Fruit fly (Drosophila melanogaster) whole organism, prepupa: Measurements from ENCODE around the gene tai.
A peak's percentile ranks its signal among the peaks of the same experiment; 100 is the strongest.

ENCODE experiments used
- CG10669 ChIP-seq: fragments of 200-800 bp; sonication (Bioruptor generic); optimal IDR thresholded peaks from 3 replicates; lab custom pipeline; 2018; ENCODE audit warnings: missing biosample characterization, mild to moderate bottlenecking, missing genetic modification characterization, moderate library complexity
- CG11294 ChIP-seq: fragments of 200-800 bp; sonication (Bioruptor generic); IDR thresholded peaks from 2 replicates; pipeline ENCODE4 v1.3.6; 2022; ENCODE audit warnings: missing biosample characterization, missing genetic modification characterization
- CG11762 ChIP-seq: fragments of 200-800 bp; sonication (Bioruptor generic); optimal IDR thresholded peaks from 3 replicates; lab custom pipeline; 2016; ENCODE audit warnings: missing biosample characterization, missing genetic modification characterization; ENCODE audit not compliant: insufficient read depth
- CG11902 ChIP-seq: fragments of 200-800 bp; sonication (Bioruptor generic); optimal IDR thresholded peaks from 3 replicates; lab custom pipeline; 2016; ENCODE audit warnings: missing biosample characterization, missing genetic modification characterization
- CG15336 ChIP-seq: fragments of 200-800 bp; sonication (Bioruptor generic); IDR thresholded peaks from 2 replicates; pipeline ENCODE4 v1.3.6; 2022; ENCODE audit warnings: missing biosample characterization, missing genetic modification characterization
- CG1621 ChIP-seq: fragments of 200-800 bp; sonication (Bioruptor generic); optimal IDR thresholded peaks from 3 replicates; lab custom pipeline; 2018; ENCODE audit warnings: missing biosample characterization, mild to moderate bottlenecking, missing genetic modification characterization
- CG16779 ChIP-seq: fragments of 200-800 bp; sonication (Bioruptor generic); optimal IDR thresholded peaks from 3 replicates; lab custom pipeline; 2017; ENCODE audit warnings: missing biosample characterization, mild to moderate bottlenecking, missing genetic modification characterization
- CG3032 ChIP-seq: fragments of 200-800 bp; optimal IDR thresholded peaks from 2 replicates; lab custom pipeline; 2019; ENCODE audit warnings: missing biosample characterization, mild to moderate bottlenecking, missing genetic modification characterization, moderate library complexity
- CG31627 ChIP-seq: fragments of 200-800 bp; sonication (Bioruptor generic); optimal IDR thresholded peaks from 3 replicates; lab custom pipeline; 2016; ENCODE audit warnings: missing biosample characterization, missing genetic modification characterization
- CG32006 ChIP-seq: fragments of 200-800 bp; sonication (Bioruptor generic); optimal IDR thresholded peaks from 3 replicates; lab custom pipeline; 2017; ENCODE audit warnings: missing biosample characterization, mild to moderate bottlenecking, missing genetic modification characterization
- CG34406 ChIP-seq: fragments of 200-800 bp; sonication (Bioruptor generic); optimal IDR thresholded peaks from 3 replicates; lab custom pipeline; 2016; ENCODE audit warnings: missing biosample characterization, missing genetic modification characterization
- CG3919 ChIP-seq: fragments of 200-800 bp; sonication (Bioruptor generic); optimal IDR thresholded peaks from 3 replicates; lab custom pipeline; 2016; ENCODE audit warnings: missing biosample characterization, missing genetic modification characterization
- CG4318 ChIP-seq: fragments of 200-800 bp; sonication (Bioruptor generic); optimal IDR thresholded peaks from 3 replicates; lab custom pipeline; 2017; ENCODE audit warnings: missing biosample characterization, mild to moderate bottlenecking, missing genetic modification characterization
- CG6276 ChIP-seq: fragments of 200-800 bp; sonication (Bioruptor generic); optimal IDR thresholded peaks from 2 replicates; lab custom pipeline; 2017; ENCODE audit warnings: missing biosample characterization, mild to moderate bottlenecking, missing genetic modification characterization
- CG6792 ChIP-seq: fragments of 200-800 bp; sonication (Bioruptor generic); optimal IDR thresholded peaks from 3 replicates; lab custom pipeline; 2016; ENCODE audit warnings: missing biosample characterization, missing genetic modification characterization
- CG6808 ChIP-seq: fragments of 200-800 bp; sonication (Bioruptor generic); optimal IDR thresholded peaks from 3 replicates; lab custom pipeline; 2017; ENCODE audit warnings: missing biosample characterization, missing genetic modification characterization, mild to moderate bottlenecking, moderate library complexity, missing genetic modification reagents
- CG8319 ChIP-seq: fragments of 200-800 bp; sonication (Bioruptor generic); optimal IDR thresholded peaks from 3 replicates; lab custom pipeline; 2016; ENCODE audit warnings: missing biosample characterization, missing genetic modification characterization
- CG8632 ChIP-seq: fragments of 200-800 bp; sonication (Bioruptor generic); optimal IDR thresholded peaks from 3 replicates; lab custom pipeline; 2016; ENCODE audit warnings: missing biosample characterization, missing genetic modification characterization
- CG9139 ChIP-seq: fragments of 200-800 bp; sonication (Bioruptor generic); optimal IDR thresholded peaks from 3 replicates; lab custom pipeline; 2017; ENCODE audit warnings: missing biosample characterization, mild to moderate bottlenecking, missing genetic modification characterization
- Eip75B ChIP-seq: fragments of 200-800 bp; sonication (Bioruptor generic); optimal IDR thresholded peaks from 3 replicates; lab custom pipeline; 2016; ENCODE audit warnings: missing biosample characterization, missing genetic modification characterization
- Eip78C ChIP-seq: fragments of 200-800 bp; sonication (Bioruptor generic); peaks from one replicate; lab custom pipeline; 2016; ENCODE audit warnings: missing biosample characterization, missing genetic modification characterization
- Ets96B ChIP-seq: fragments of 200-800 bp; optimal IDR thresholded peaks from 2 replicates; lab custom pipeline; 2019; ENCODE audit warnings: missing biosample characterization, mild to moderate bottlenecking, missing genetic modification characterization, moderate library complexity
- Hr38 ChIP-seq: sonication (Bioruptor generic); optimal IDR thresholded peaks from 2 replicates; lab custom pipeline; 2016; ENCODE audit warnings: missing biosample characterization, missing genetic modification characterization
- Hr39 ChIP-seq: fragments of 200-800 bp; sonication (Bioruptor generic); optimal IDR thresholded peaks from 2 replicates; lab custom pipeline; 2016; ENCODE audit warnings: missing biosample characterization, missing genetic modification characterization
- Hr4 ChIP-seq: fragments of 200-800 bp; sonication (Bioruptor generic); optimal IDR thresholded peaks from 3 replicates; lab custom pipeline; 2016; ENCODE audit warnings: missing biosample characterization, missing genetic modification characterization
- Lpt ChIP-seq: fragments of 200-800 bp; sonication (Bioruptor generic); optimal IDR thresholded peaks from 3 replicates; lab custom pipeline; 2016; ENCODE audit warnings: missing biosample characterization, missing genetic modification characterization
- OdsH ChIP-seq: fragments of 200-800 bp; sonication (Bioruptor generic); optimal IDR thresholded peaks from 3 replicates; lab custom pipeline; 2016; ENCODE audit warnings: missing biosample characterization, missing genetic modification characterization
- Smox ChIP-seq: fragments of 200-800 bp; sonication (Bioruptor generic); optimal IDR thresholded peaks from 3 replicates; lab custom pipeline; 2016; ENCODE audit warnings: missing biosample characterization, missing genetic modification characterization
- Sox15 ChIP-seq: fragments of 200-800 bp; sonication (Bioruptor generic); optimal IDR thresholded peaks from 3 replicates; lab custom pipeline; 2016; ENCODE audit warnings: missing biosample characterization, missing genetic modification characterization
- achi ChIP-seq: fragments of 200-800 bp; sonication (Bioruptor generic); optimal IDR thresholded peaks from 3 replicates; lab custom pipeline; 2016; ENCODE audit warnings: missing biosample characterization, missing genetic modification characterization
- acj6 ChIP-seq: fragments of 200-800 bp; sonication (Bioruptor generic); optimal IDR thresholded peaks from 3 replicates; lab custom pipeline; 2016; ENCODE audit warnings: missing biosample characterization, missing genetic modification characterization
- cyc ChIP-seq: fragments of 200-800 bp; sonication (Bioruptor generic); optimal IDR thresholded peaks from 3 replicates; lab custom pipeline; 2016; ENCODE audit warnings: missing biosample characterization, missing genetic modification characterization
- dsx ChIP-seq: fragments of 200-800 bp; optimal IDR thresholded peaks from 3 replicates; lab custom pipeline; 2019; ENCODE audit warnings: missing biosample characterization, mild to moderate bottlenecking, missing genetic modification characterization, moderate library complexity; ENCODE audit not compliant: poor library complexity, severe bottlenecking
- eg ChIP-seq: fragments of 200-800 bp; sonication (Bioruptor generic); IDR thresholded peaks from 3 replicates; pipeline ENCODE4 v1.3.6; 2022; ENCODE audit warnings: missing biosample characterization, missing genetic modification characterization
- fd59A ChIP-seq: fragments of 200-800 bp; sonication (Bioruptor generic); optimal IDR thresholded peaks from 2 replicates; lab custom pipeline; 2017; ENCODE audit warnings: missing biosample characterization, mild to moderate bottlenecking, missing genetic modification characterization, missing genetic modification reagents
- fd85E ChIP-seq: fragments of 200-800 bp; sonication (Bioruptor generic); optimal IDR thresholded peaks from 3 replicates; lab custom pipeline; 2016; ENCODE audit warnings: missing biosample characterization, missing genetic modification characterization
- lz ChIP-seq: fragments of 200-800 bp; sonication (Bioruptor generic); optimal IDR thresholded peaks from 3 replicates; lab custom pipeline; 2016; ENCODE audit warnings: missing biosample characterization, missing genetic modification characterization
- pdm3 ChIP-seq: fragments of 200-800 bp; sonication (Bioruptor generic); optimal IDR thresholded peaks from 3 replicates; lab custom pipeline; 2016; ENCODE audit warnings: missing biosample characterization, missing genetic modification characterization
- salr ChIP-seq, 2 experiments: fragments of 200-800 bp; sonication (Bioruptor generic); optimal IDR thresholded peaks; 3 replicates each; lab custom pipeline; 2016 to 2018; ENCODE audit warnings: missing biosample characterization in 2 of 2, missing genetic modification characterization in 2 of 2, mild to moderate bottlenecking in 1 of 2
- spab ChIP-seq: fragments of 200-800 bp; sonication (Bioruptor generic); optimal IDR thresholded peaks from 2 replicates; lab custom pipeline; 2017; ENCODE audit warnings: missing biosample characterization, mild to moderate bottlenecking, missing genetic modification characterization, missing genetic modification reagents
- ss ChIP-seq, 2 experiments: fragments of 200-800 bp; sonication (Bioruptor generic); optimal IDR thresholded peaks; 2 replicates in 1 of 2; 3 replicates in 1 of 2; lab custom pipeline; 2017 to 2018; ENCODE audit warnings: mild to moderate bottlenecking in 2 of 2, missing biosample characterization in 2 of 2, missing genetic modification characterization in 2 of 2, moderate library complexity in 1 of 2
- svp ChIP-seq: fragments of 200-800 bp; sonication (Bioruptor generic); peaks from one replicate; lab custom pipeline; 2016; ENCODE audit warnings: missing biosample characterization, missing genetic modification characterization
- topi ChIP-seq: fragments of 200-800 bp; sonication (Bioruptor generic); optimal IDR thresholded peaks from 3 replicates; lab custom pipeline; 2016; ENCODE audit warnings: missing biosample characterization, missing genetic modification characterization
- vri ChIP-seq: fragments of 200-800 bp; sonication (Bioruptor generic); optimal IDR thresholded peaks from 3 replicates; lab custom pipeline; 2016; ENCODE audit warnings: missing biosample characterization, mild to moderate bottlenecking, missing genetic modification characterization

The tai gene

DNA sequence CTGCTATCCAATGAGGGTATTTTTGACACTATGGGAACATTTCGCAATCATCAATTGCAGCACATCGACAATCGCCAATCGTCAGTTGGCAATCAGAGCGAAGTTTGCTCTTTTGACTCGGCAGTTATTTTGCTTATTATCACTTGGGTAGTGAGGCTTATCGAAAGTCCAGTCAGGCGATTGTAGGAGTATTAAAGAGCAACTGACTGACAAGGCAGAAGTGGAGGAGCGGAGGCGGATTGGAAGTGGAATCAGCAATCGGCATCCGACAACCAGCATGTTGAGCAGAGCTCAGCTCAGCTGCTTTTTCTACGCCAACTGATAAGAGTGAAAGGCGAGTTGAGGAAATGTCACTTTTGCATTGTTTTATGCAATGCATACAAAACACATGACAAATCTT is 44.2 kb upstream of the tai start (continued):
- TF ChIP-seq ss (GFP tag; optimal IDR thresholded peaks at IDR 0.05; lab: Kevin White, UChicago), result peak in 1 of 2 experiments; percentile 20
- TF ChIP-seq Ets96B (tag; lab: Kevin White, UChicago), result no peak

DNA sequence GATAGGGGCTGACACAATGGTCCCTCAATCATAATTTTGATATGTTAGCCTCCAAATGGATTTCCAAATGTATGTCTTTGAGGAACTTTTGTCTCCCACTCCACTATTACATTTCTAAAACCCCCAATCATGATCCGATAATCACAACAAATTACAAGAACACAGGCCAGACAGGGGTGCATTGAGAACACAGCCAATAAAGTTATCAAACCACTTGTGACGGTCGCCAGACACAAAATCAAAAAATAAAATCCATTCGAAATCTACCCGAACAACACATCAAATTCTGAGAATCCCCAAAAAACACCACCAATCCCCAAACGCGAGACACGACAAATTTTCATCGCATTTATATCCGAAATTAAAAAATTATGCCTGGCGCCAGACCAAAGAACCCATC is 42.9 kb upstream of the tai start:
- TF ChIP-seq pdm3 (no peak), cyc (GFP tag; lab: Kevin White, UChicago) (no peak), CG11294 (GFP tag; lab: Robert Waterston, UW) (no peak), CG16779 (tag; lab: Kevin White, UChicago) (no peak), Smox (GFP tag; lab: Kevin White, UChicago) (no peak), Eip78C (GFP tag; lab: Kevin White, UChicago) (no peak), CG6792 (GFP tag; lab: Kevin White, UChicago) (no peak), achi (GFP tag; lab: Kevin White, UChicago) (no peak), CG3919 (GFP tag; lab: Kevin White, UChicago) (no peak), CG6808 (no peak), CG1621 (no peak), CG8632 (GFP tag; lab: Kevin White, UChicago) (no peak), acj6 (GFP tag; lab: Kevin White, UChicago) (no peak), Ets96B (tag; lab: Kevin White, UChicago) (no peak), salr (GFP tag; optimal IDR thresholded peaks at IDR 0.05; lab: Kevin White, UChicago) (no peak)

DNA sequence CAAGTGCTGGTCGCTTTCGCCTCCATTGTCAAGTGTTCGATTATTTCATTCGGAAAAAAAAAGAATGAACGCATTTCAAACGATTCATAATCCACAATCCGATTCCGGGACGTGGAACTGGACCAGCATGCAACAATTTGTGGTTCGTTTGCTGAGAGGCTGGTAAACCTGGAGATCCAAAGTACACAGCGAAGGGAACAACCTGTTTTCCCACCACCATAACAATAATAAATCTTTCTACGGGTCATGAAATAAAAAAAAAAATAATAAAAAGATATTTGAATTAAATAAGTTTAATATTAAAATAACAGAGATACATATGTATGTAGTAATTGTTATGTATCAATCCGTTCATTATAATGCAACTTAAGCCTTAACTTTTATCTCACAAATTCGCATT is 42.1 kb upstream of the tai start:
- no peak for TF ChIP-seq CG11902 (GFP tag; lab: Kevin White, UChicago)
- peak; percentile 4 for TF ChIP-seq CG1621
- TF ChIP-seq CG6276, result peak; percentile 15
- TF ChIP-seq ss (GFP tag; optimal IDR thresholded peaks at IDR 0.05; lab: Kevin White, UChicago), result peak in 1 of 2 experiments; percentile 41
- TF ChIP-seq CG31627, result no peak
- peak; percentile 21 for TF ChIP-seq dsx

DNA sequence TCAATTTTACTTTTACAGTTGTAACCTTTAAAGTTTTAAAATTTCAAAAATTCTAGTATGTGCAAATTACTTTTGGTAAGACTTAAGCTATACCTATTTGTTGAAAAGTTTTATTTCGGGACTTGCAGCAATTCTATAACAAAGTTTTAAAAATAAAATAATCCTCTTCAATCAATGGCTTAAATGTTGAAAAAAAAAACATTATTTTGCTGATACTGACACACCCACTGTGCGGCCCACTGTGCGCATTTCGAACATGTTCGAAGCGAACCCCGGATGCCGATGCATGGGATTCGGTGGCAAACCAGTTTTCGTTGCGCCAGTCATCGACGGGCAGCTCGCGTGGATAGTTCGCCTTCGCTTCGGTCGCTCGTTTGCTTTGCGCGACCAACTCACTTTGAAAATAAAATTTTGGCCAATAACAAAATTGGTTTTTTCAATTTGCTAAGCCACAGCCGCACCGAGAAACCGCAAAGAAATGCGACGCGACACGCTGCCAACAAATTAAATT is 41.1 kb upstream of the tai start, which contains the start of gene CG32982:
TSS of gene CG32982 (plus strand) at position 320 of the 511 bp plus-strand sequence.
- TF ChIP-seq Eip75B (GFP tag; lab: Kevin White, UChicago) (peak; percentile 91), fd85E (GFP tag; lab: Kevin White, UChicago) (peak; percentile 32), svp (GFP tag; lab: Kevin White, UChicago) (peak; percentile 96), dsx (peak; percentile 75), CG8319 (GFP tag; lab: Kevin White, UChicago) (peak; percentile 83), CG34406 (GFP tag; lab: Kevin White, UChicago) (peak; percentile 84), lz (peak; percentile 94), OdsH (peak; percentile 91), CG11902 (GFP tag; lab: Kevin White, UChicago) (peak; percentile 72), CG16779 (tag; lab: Kevin White, UChicago) (peak; percentile 87), topi (GFP tag; lab: Kevin White, UChicago) (peak; percentile 90), pdm3 (peak; percentile 91), Hr4 (peak; percentile 97), CG1621 (peak; percentile 86), Eip78C (GFP tag; lab: Kevin White, UChicago) (peak; percentile 95), Hr38 (GFP tag; lab: Kevin White, UChicago) (no peak), CG32006 (GFP tag; lab: Kevin White, UChicago) (peak; percentile 96), eg (GFP tag; lab: Robert Waterston, UW) (peak; percentile 90), Sox15 (GFP tag; lab: Kevin White, UChicago) (peak; percentile 69), CG3919 (GFP tag; lab: Kevin White, UChicago) (peak; percentile 87), CG11762 (GFP tag; lab: Kevin White, UChicago) (peak; percentile 89), CG9139 (peak; percentile 72), Lpt (GFP tag; lab: Kevin White, UChicago) (peak; percentile 83), acj6 (GFP tag; lab: Kevin White, UChicago) (peak; percentile 88), CG15336 (peak; percentile 87), Hr39 (GFP tag; lab: Kevin White, UChicago) (peak; percentile 90), fd59A (GFP tag; lab: Kevin White, UChicago) (peak; percentile 85), spab (peak; percentile 87), CG3032 (peak; percentile 87), CG6792 (GFP tag; lab: Kevin White, UChicago) (peak; percentile 83), CG31627 (peak; percentile 90), CG4318 (GFP tag; lab: Kevin White, UChicago) (peak; percentile 90), Ets96B (tag; lab: Kevin White, UChicago) (peak; percentile 82), vri (GFP tag; lab: Kevin White, UChicago) (peak; percentile 62), CG6808 (peak; percentile 87), CG10669 (GFP tag; lab: Kevin White, UChicago) (peak; percentile 85)
